Worm (Caenorhabditis elegans): ENCODE measurements around the gene sptf-2.

Gene sptf-2

DNA sequence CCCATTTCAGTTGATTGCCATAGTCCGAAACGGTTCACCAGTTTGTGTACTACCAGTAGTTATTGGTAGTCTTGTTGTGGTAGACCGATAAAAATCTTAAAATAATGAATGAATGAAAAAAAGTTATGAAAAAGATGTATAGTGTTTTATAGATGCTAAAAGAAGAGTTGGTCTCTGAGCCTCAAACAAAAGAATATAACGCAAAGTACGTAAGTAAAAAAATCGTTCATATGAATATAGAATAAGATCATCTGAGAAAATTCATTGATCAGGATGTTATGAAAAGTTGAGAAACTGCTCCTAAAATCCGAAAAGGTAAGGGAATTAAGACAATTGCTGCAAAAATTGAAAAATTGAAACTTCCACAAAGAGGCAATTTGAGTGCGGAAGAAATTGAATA is 7.7 kb upstream of the sptf-2 start, which contains the start of gene chhy-1:
Gene chhy-1 (minus strand): TSS at position 101 of the 400 bp plus-strand sequence.
- TF ChIP-seq F10E7.11 (tag; optimal IDR thresholded peaks at IDR 0.05) = no peak
- TF ChIP-seq dpl-1 (GFP tag; optimal IDR thresholded peaks at IDR 0.05) = no peak
- no peak for TF ChIP-seq let-607 (tag; optimal IDR thresholded peaks at IDR 0.05)
- no peak for TF ChIP-seq F33H1.4 (GFP tag; IDR thresholded peaks at IDR 0.05)
- TF ChIP-seq nhr-27 (tag; optimal IDR thresholded peaks at IDR 0.05) = no peak
- no peak for TF ChIP-seq egl-18 (GFP tag; IDR thresholded peaks at IDR 0.05)
- TF ChIP-seq F57C9.4 (tag; optimal IDR thresholded peaks at IDR 0.05) = no peak
- no peak for TF ChIP-seq Y79H2A.3 (GFP tag; conservative IDR thresholded peaks at IDR 0.05)
- TF ChIP-seq him-1 (tag; optimal IDR thresholded peaks at IDR 0.05) = no peak

DNA sequence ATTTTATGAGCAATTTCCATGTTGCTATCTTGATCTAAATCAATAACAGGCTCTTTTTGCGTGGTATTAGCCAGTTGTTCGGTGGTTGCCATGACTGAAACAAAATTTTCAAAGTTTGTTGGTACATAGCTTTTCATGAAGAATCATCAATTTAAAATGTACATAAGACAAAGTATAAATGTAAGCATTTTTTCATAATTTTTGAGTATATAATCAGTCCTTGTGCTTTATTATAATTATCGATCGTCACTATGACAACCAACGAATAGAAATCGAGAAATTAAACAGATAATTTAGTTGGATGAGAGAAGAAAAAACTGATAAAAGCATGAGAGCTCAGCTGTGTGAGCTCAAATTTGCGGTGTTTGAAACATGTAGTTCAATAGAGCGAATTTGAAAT is 3.4 kb upstream of the sptf-2 start, which contains the start of gene T22C8.3:
Gene T22C8.3 (minus strand): TSS at position 101 of the 400 bp plus-strand sequence.
- no peak for TF ChIP-seq lsy-27 (tag; optimal IDR thresholded peaks at IDR 0.05; ENCODE audit: borderline replicate concordance, insufficient read depth)
- no peak for TF ChIP-seq ztf-6 (GFP tag; IDR thresholded peaks at IDR 0.05)
- no peak for TF ChIP-seq dpl-1 (GFP tag; optimal IDR thresholded peaks at IDR 0.05)
- no peak for TF ChIP-seq hsf-1 (GFP tag; IDR thresholded peaks at IDR 0.05)
- TF ChIP-seq B0336.3 (GFP tag; IDR thresholded peaks at IDR 0.05) = no peak
- TF ChIP-seq F55B11.4 (tag; optimal IDR thresholded peaks at IDR 0.05; ENCODE audit: borderline replicate concordance, insufficient read depth) = no peak
- no peak for TF ChIP-seq unc-130 (GFP tag; optimal IDR thresholded peaks at IDR 0.05)
- no peak for TF ChIP-seq hmg-1.2 (GFP tag; IDR thresholded peaks at IDR 0.05)
- no peak for TF ChIP-seq zim-3 (tag; optimal IDR thresholded peaks at IDR 0.05)
- TF ChIP-seq aptf-3 (GFP tag; IDR thresholded peaks at IDR 0.05) = no peak
- TF ChIP-seq lsl-1 (GFP tag; optimal IDR thresholded peaks at IDR 0.05) = no peak
- TF ChIP-seq efl-1 (GFP tag; optimal IDR thresholded peaks at IDR 0.05) = no peak
- TF ChIP-seq unc-62 (GFP tag; optimal IDR thresholded peaks at IDR 0.05) = no peak
- TF ChIP-seq Y56A3A.18 (GFP tag; IDR thresholded peaks at IDR 0.05) = no peak
- TF ChIP-seq bed-2 (GFP tag; IDR thresholded peaks at IDR 0.05) = no peak
- no peak for TF ChIP-seq chd-7 (tag; optimal IDR thresholded peaks at IDR 0.05)
- no peak for TF ChIP-seq snpc-1.3 (tag; optimal IDR thresholded peaks at IDR 0.05; ENCODE audit: insufficient read depth)
- no peak for TF ChIP-seq dpff-1 (tag; optimal IDR thresholded peaks at IDR 0.05)

DNA sequence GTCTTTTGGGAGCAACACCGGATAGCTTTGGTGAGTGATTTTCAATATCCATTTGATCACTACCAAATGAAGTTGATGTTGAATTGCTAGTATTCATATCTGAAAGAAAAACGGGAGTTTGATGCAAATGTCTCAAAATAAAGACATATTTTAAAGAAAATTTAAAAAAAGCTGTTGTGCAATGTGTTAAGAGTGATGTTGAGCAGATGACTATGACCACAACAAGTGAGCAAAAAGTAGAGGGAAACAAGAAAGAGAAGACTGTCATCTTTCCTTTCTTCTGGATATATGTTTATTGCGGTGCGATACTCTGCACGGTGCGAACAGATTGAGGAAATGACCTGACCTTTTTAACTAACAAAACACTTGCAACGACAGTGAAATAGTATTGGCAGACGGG is 1.9 kb upstream of the sptf-2 start, which contains the start of gene T22C8.4:
Gene T22C8.4 (minus strand): TSS at position 101 of the 400 bp plus-strand sequence.
- no peak for TF ChIP-seq F10E7.11 (tag; optimal IDR thresholded peaks at IDR 0.05)
- TF ChIP-seq repo-1 (tag; optimal IDR thresholded peaks at IDR 0.05) = no peak
- TF ChIP-seq die-1 (tag; optimal IDR thresholded peaks at IDR 0.05) = no peak
- no peak for TF ChIP-seq ztf-3 (GFP tag; optimal IDR thresholded peaks at IDR 0.05)
- no peak for TF ChIP-seq B0019.2 (GFP tag; conservative IDR thresholded peaks at IDR 0.05)
- TF ChIP-seq B0336.3 (GFP tag; IDR thresholded peaks at IDR 0.05) = no peak
- no peak for TF ChIP-seq tbp1 (GFP tag; optimal IDR thresholded peaks at IDR 0.05)
- no peak for TF ChIP-seq xnd-1 (tag; optimal IDR thresholded peaks at IDR 0.05)
- no peak for TF ChIP-seq egl-44 (GFP tag; IDR thresholded peaks at IDR 0.05)
- TF ChIP-seq F52B5.7 (tag; optimal IDR thresholded peaks at IDR 0.05) = no peak
- no peak for TF ChIP-seq ceh-79 (tag; optimal IDR thresholded peaks at IDR 0.05)
- TF ChIP-seq akir-1 (GFP tag; optimal IDR thresholded peaks at IDR 0.05) = no peak
- no peak for TF ChIP-seq F57C9.4 (tag; optimal IDR thresholded peaks at IDR 0.05)
- TF ChIP-seq madf-8 (GFP tag; conservative IDR thresholded peaks at IDR 0.05) = no peak
- no peak for TF ChIP-seq F49E8.2 (tag; optimal IDR thresholded peaks at IDR 0.05; ENCODE audit: insufficient read depth)
- no peak for TF ChIP-seq hlh-26 (GFP tag; conservative IDR thresholded peaks at IDR 0.05)
- no peak for TF ChIP-seq ama-1 (optimal IDR thresholded peaks at IDR 0.05)
- no peak for TF ChIP-seq ama-1 (GFP tag; optimal IDR thresholded peaks at IDR 0.05)
- no peak for TF ChIP-seq hlh-12 (tag; optimal IDR thresholded peaks at IDR 0.05)

All from whole organism, young adult.